Worm (Caenorhabditis elegans) whole organism, L2 larva: ENCODE results near the gene trpp-6.

Experiments used
- C34F6.9 ChIP-seq: fragments of 150-350 bp; optimal IDR thresholded peaks from 2 replicates; lab custom pipeline; 2014; ENCODE audit warnings: missing biosample characterization, missing genetic modification characterization
- F13H6.1 ChIP-seq: sonication (generic microtip); optimal IDR thresholded peaks from 2 replicates; lab custom pipeline; 2016; ENCODE audit warnings: missing genetic modification characterization, missing compliant biosample characterization
- R02D3.7 ChIP-seq: fragments of 150-350 bp; optimal IDR thresholded peaks from 2 replicates; lab custom pipeline; 2014; ENCODE audit warnings: missing biosample characterization, missing genetic modification characterization
- Y55F3AM.14 ChIP-seq: fragments of 200-800 bp; sonication (Bioruptor generic); optimal IDR thresholded peaks from 2 replicates; lab custom pipeline; 2018; ENCODE audit warnings: mild to moderate bottlenecking, missing genetic modification characterization, missing compliant biosample characterization
- ZK546.5 ChIP-seq: sonication (generic microtip); optimal IDR thresholded peaks from 2 replicates; lab custom pipeline; 2017; ENCODE audit warnings: missing biosample characterization, missing genetic modification characterization
- alr-1 ChIP-seq: fragments of 150-350 bp; optimal IDR thresholded peaks from 2 replicates; lab custom pipeline; 2014; ENCODE audit warnings: missing biosample characterization, missing genetic modification characterization
- ama-1 ChIP-seq: fragments of 150-350 bp; optimal IDR thresholded peaks from 2 replicates; lab custom pipeline; 2018; ENCODE audit warnings: inconsistent platforms
- ceh-16 ChIP-seq: fragments of 150-350 bp; optimal IDR thresholded peaks from 2 replicates; lab custom pipeline; 2014; ENCODE audit warnings: missing biosample characterization, missing genetic modification characterization
- ceh-82 ChIP-seq: fragments of 150-350 bp; optimal IDR thresholded peaks from 2 replicates; lab custom pipeline; 2014; ENCODE audit warnings: missing biosample characterization, missing genetic modification characterization
- crh-2 ChIP-seq: sonication (generic microtip); optimal IDR thresholded peaks from 2 replicates; lab custom pipeline; 2017; ENCODE audit warnings: missing biosample characterization, missing genetic modification characterization
- dmd-4 ChIP-seq: sonication (generic microtip); optimal IDR thresholded peaks from 2 replicates; lab custom pipeline; 2017; ENCODE audit warnings: missing biosample characterization, missing genetic modification characterization
- elt-1 ChIP-seq: fragments of 150-350 bp; optimal IDR thresholded peaks from 2 replicates; lab custom pipeline; 2014; ENCODE audit warnings: missing biosample characterization, missing genetic modification characterization
- elt-3 ChIP-seq: sonication (generic microtip); optimal IDR thresholded peaks from 2 replicates; lab custom pipeline; 2017; ENCODE audit warnings: missing biosample characterization, missing genetic modification characterization
- fos-1 ChIP-seq: fragments of 150-350 bp; optimal IDR thresholded peaks from 2 replicates; lab custom pipeline; 2014; ENCODE audit warnings: missing biosample characterization, missing genetic modification characterization
- gmeb-1 ChIP-seq: fragments of 150-350 bp; optimal IDR thresholded peaks from 2 replicates; lab custom pipeline; 2014; ENCODE audit warnings: missing biosample characterization, missing genetic modification characterization
- lin-11 ChIP-seq: fragments of 150-350 bp; sonication (generic microtip); optimal IDR thresholded peaks from 2 replicates; lab custom pipeline; 2014; ENCODE audit warnings: missing biosample characterization, missing genetic modification characterization, inconsistent platforms, mixed read lengths
- lin-13 ChIP-seq: fragments of 150-350 bp; optimal IDR thresholded peaks from 2 replicates; lab custom pipeline; 2014; ENCODE audit warnings: missing biosample characterization, missing genetic modification reagents, missing genetic modification characterization
- lin-39 ChIP-seq: fragments of 150-350 bp; optimal IDR thresholded peaks from 2 replicates; lab custom pipeline; 2014; ENCODE audit warnings: missing biosample characterization, missing genetic modification reagents, missing genetic modification characterization
- lsy-2 ChIP-seq, 2 experiments: fragments of 150-350 bp in 1 of 2; sonication (generic microtip) in 1 of 2; optimal IDR thresholded peaks; 2 replicates each; lab custom pipeline; 2014 to 2017; ENCODE audit warnings: missing biosample characterization in 2 of 2, missing genetic modification characterization in 2 of 2
- mab-5 ChIP-seq: fragments of 150-350 bp; optimal IDR thresholded peaks from 2 replicates; lab custom pipeline; 2014; ENCODE audit warnings: missing biosample characterization, missing genetic modification characterization
- nhr-10 ChIP-seq: sonication (generic microtip); optimal IDR thresholded peaks from 2 replicates; lab custom pipeline; 2017; ENCODE audit warnings: missing biosample characterization, missing genetic modification characterization
- nhr-11 ChIP-seq: fragments of 150-350 bp; optimal IDR thresholded peaks from 2 replicates; lab custom pipeline; 2014; ENCODE audit warnings: missing biosample characterization, missing genetic modification characterization
- nhr-12 ChIP-seq: fragments of 150-350 bp; optimal IDR thresholded peaks from 2 replicates; lab custom pipeline; 2014; ENCODE audit warnings: missing biosample characterization, missing genetic modification characterization
- nhr-129 ChIP-seq: fragments of 150-350 bp; optimal IDR thresholded peaks from 2 replicates; lab custom pipeline; 2014; ENCODE audit warnings: missing biosample characterization, missing genetic modification characterization
- nhr-21 ChIP-seq: fragments of 150-350 bp; optimal IDR thresholded peaks from 2 replicates; lab custom pipeline; 2014; ENCODE audit warnings: missing biosample characterization, missing genetic modification characterization
- nhr-23 ChIP-seq: fragments of 150-350 bp; optimal IDR thresholded peaks from 2 replicates; lab custom pipeline; 2014; ENCODE audit warnings: missing biosample characterization, missing genetic modification reagents, missing genetic modification characterization
- nhr-237 ChIP-seq: fragments of 150-350 bp; optimal IDR thresholded peaks from 2 replicates; lab custom pipeline; 2014; ENCODE audit warnings: missing biosample characterization, missing genetic modification characterization
- nhr-25 ChIP-seq: fragments of 150-350 bp; sonication (generic microtip); optimal IDR thresholded peaks from 3 replicates; lab custom pipeline; 2014; ENCODE audit warnings: missing biosample characterization, missing genetic modification characterization
- nhr-6 ChIP-seq: fragments of 150-350 bp; optimal IDR thresholded peaks from 2 replicates; lab custom pipeline; 2014; ENCODE audit warnings: missing biosample characterization, missing genetic modification characterization
- nhr-77 ChIP-seq: fragments of 150-350 bp; optimal IDR thresholded peaks from 2 replicates; lab custom pipeline; 2014; ENCODE audit warnings: missing biosample characterization, missing genetic modification characterization
- peb-1 ChIP-seq: fragments of 150-350 bp; optimal IDR thresholded peaks from 2 replicates; lab custom pipeline; 2014; ENCODE audit warnings: missing biosample characterization, missing genetic modification characterization
- sem-4 ChIP-seq: fragments of 150-350 bp; optimal IDR thresholded peaks from 2 replicates; lab custom pipeline; 2014; ENCODE audit warnings: missing biosample characterization, missing genetic modification reagents, missing genetic modification characterization
- skn-1 ChIP-seq: sonication (generic microtip); optimal IDR thresholded peaks from 2 replicates; lab custom pipeline; 2017; ENCODE audit warnings: missing biosample characterization, missing genetic modification characterization
- sma-3 ChIP-seq: sonication (generic microtip); optimal IDR thresholded peaks from 2 replicates; lab custom pipeline; 2016; ENCODE audit warnings: missing genetic modification reagents, missing genetic modification characterization, missing compliant biosample characterization
- sma-9 ChIP-seq, 2 experiments: fragments of 150-350 bp in 1 of 2; sonication (generic microtip) in 1 of 2; optimal IDR thresholded peaks; 2 replicates each; lab custom pipeline; 2014 to 2016; ENCODE audit warnings: missing genetic modification characterization in 2 of 2, mild to moderate bottlenecking in 1 of 2, missing biosample characterization in 1 of 2, missing compliant biosample characterization in 1 of 2, missing genetic modification reagents in 1 of 2, moderate library complexity in 1 of 2
- snpc-4 ChIP-seq: fragments of 150-350 bp; optimal IDR thresholded peaks from 2 replicates; lab custom pipeline; 2014; ENCODE audit warnings: missing biosample characterization, missing genetic modification characterization
- unc-39 ChIP-seq: fragments of 150-350 bp; optimal IDR thresholded peaks from 2 replicates; lab custom pipeline; 2014; ENCODE audit warnings: missing biosample characterization, missing genetic modification characterization
- unc-55 ChIP-seq: fragments of 150-350 bp; sonication (generic microtip); optimal IDR thresholded peaks from 3 replicates; lab custom pipeline; 2014; ENCODE audit warnings: missing biosample characterization, missing genetic modification reagents, missing genetic modification characterization
- unc-62 ChIP-seq: fragments of 150-350 bp; optimal IDR thresholded peaks from 2 replicates; lab custom pipeline; 2014; ENCODE audit warnings: missing biosample characterization, missing genetic modification reagents, missing genetic modification characterization
- ztf-1 ChIP-seq: fragments of 200-800 bp; sonication (Bioruptor generic); conservative IDR thresholded peaks from 2 replicates; pipeline ENCODE4 v1.3.6; 2022; ENCODE audit warnings: missing genetic modification characterization, missing compliant biosample characterization
- ztf-11 ChIP-seq: sonication (generic microtip); optimal IDR thresholded peaks from 2 replicates; lab custom pipeline; 2017; ENCODE audit warnings: missing biosample characterization, missing genetic modification characterization
- ztf-4 ChIP-seq: fragments of 150-350 bp; optimal IDR thresholded peaks from 2 replicates; lab custom pipeline; 2014; ENCODE audit warnings: missing biosample characterization, missing genetic modification characterization

trpp-6 gene

ce11 chrV:9983529-9983928, 8.2 kb upstream of the trpp-6 start:
- TF ChIP-seq elt-3 (tag; lab: Kevin White, UChicago) (no peak), lsy-2 (tag; optimal IDR thresholded peaks at IDR 0.05; lab: Kevin White, UChicago) (peak in 1 of 2 experiments; percentile 25)

- no peak for TF ChIP-seq nhr-23 (tag; lab: Kevin White, UChicago)
- TF ChIP-seq ztf-4, result no peak
- TF ChIP-seq ceh-16, result no peak
- no peak for TF ChIP-seq sma-3
- TF ChIP-seq lin-13 (GFP tag; lab: Kevin White, UChicago), result no peak
- no peak for TF ChIP-seq lin-39 (tag; lab: Kevin White, UChicago)
- no peak for TF ChIP-seq ztf-1 (GFP tag; lab: Robert Waterston, UW)
- peak; percentile 29 for TF ChIP-seq ama-1 (lab: Kevin White, UChicago)
- no peak for TF ChIP-seq dmd-4 (tag; lab: Kevin White, UChicago)
- no peak for TF ChIP-seq nhr-10 (tag; lab: Kevin White, UChicago)
- TF ChIP-seq nhr-129 (tag; lab: Kevin White, UChicago), result no peak
- TF ChIP-seq alr-1 (tag; lab: Kevin White, UChicago), result no peak
- peak; percentile 23 for TF ChIP-seq C34F6.9 (tag; lab: Kevin White, UChicago)
- TF ChIP-seq nhr-12 (tag; lab: Kevin White, UChicago), result no peak
- TF ChIP-seq ZK546.5 (tag; lab: Kevin White, UChicago), result no peak
- peak; percentile 52 for TF ChIP-seq unc-55
- no peak for TF ChIP-seq elt-3 (tag; lab: Kevin White, UChicago)
- no peak for TF ChIP-seq nhr-21 (tag; lab: Kevin White, UChicago)
- TF ChIP-seq skn-1 (tag; lab: Kevin White, UChicago), result no peak
- no peak for TF ChIP-seq unc-39 (tag; lab: Kevin White, UChicago)
- TF ChIP-seq lin-11 (tag; lab: Kevin White, UChicago), result no peak
- TF ChIP-seq snpc-4 (tag; lab: Kevin White, UChicago), result no peak
- peak; percentile 58 for TF ChIP-seq fos-1 (tag; lab: Kevin White, UChicago)
- no peak for TF ChIP-seq sem-4 (tag; lab: Kevin White, UChicago)
- no peak for TF ChIP-seq lsy-2 (tag; optimal IDR thresholded peaks at IDR 0.05; lab: Kevin White, UChicago)
- no peak for TF ChIP-seq R02D3.7
- TF ChIP-seq Y55F3AM.14, result no peak
- TF ChIP-seq nhr-6 (tag; lab: Kevin White, UChicago), result no peak
- no peak for TF ChIP-seq nhr-237
- TF ChIP-seq F13H6.1 (tag; lab: Kevin White, UChicago), result peak; percentile 3
- no peak for TF ChIP-seq mab-5 (tag; lab: Kevin White, UChicago)
- TF ChIP-seq nhr-25, result no peak
- TF ChIP-seq ztf-11, result no peak
- TF ChIP-seq unc-62 (GFP tag; lab: Kevin White, UChicago), result no peak
- TF ChIP-seq nhr-11 (tag; lab: Kevin White, UChicago), result peak; percentile 53
- TF ChIP-seq nhr-77 (tag; lab: Kevin White, UChicago), result no peak
- TF ChIP-seq ceh-82, result no peak
- TF ChIP-seq peb-1 (tag; lab: Kevin White, UChicago), result no peak
- TF ChIP-seq crh-2 (tag; lab: Kevin White, UChicago), result peak; percentile 33
- TF ChIP-seq elt-1 (tag; lab: Kevin White, UChicago), result no peak
- TF ChIP-seq gmeb-1 (tag; lab: Kevin White, UChicago), result no peak
Observed at ce11 chrV:9984821-9985220, 6.9 kb upstream of the trpp-6 start.

ce11 chrV:9985227-9985864, 6.3 kb upstream of the trpp-6 start:
- TF ChIP-seq sma-9 (GFP tag; optimal IDR thresholded peaks at IDR 0.05; lab: Kevin White, UChicago) (peak; percentile 51), sma-9 (tag; optimal IDR thresholded peaks at IDR 0.05; lab: Kevin White, UChicago) (no peak), F13H6.1 (tag; lab: Kevin White, UChicago) (peak; percentile 5), nhr-129 (tag; lab: Kevin White, UChicago) (no peak), crh-2 (tag; lab: Kevin White, UChicago) (no peak), C34F6.9 (tag; lab: Kevin White, UChicago) (no peak), elt-1 (tag; lab: Kevin White, UChicago) (no peak), snpc-4 (tag; lab: Kevin White, UChicago) (no peak), lsy-2 (tag; optimal IDR thresholded peaks at IDR 0.05; lab: Kevin White, UChicago) (peak in 1 of 2 experiments; percentile 17), nhr-12 (tag; lab: Kevin White, UChicago) (no peak), gmeb-1 (tag; lab: Kevin White, UChicago) (no peak), nhr-21 (tag; lab: Kevin White, UChicago) (no peak)
- TF ChIP-seq, all 48 proteins: peak for 3
